Worm (Caenorhabditis elegans): ENCODE results near the gene hsp-17.

DNA sequence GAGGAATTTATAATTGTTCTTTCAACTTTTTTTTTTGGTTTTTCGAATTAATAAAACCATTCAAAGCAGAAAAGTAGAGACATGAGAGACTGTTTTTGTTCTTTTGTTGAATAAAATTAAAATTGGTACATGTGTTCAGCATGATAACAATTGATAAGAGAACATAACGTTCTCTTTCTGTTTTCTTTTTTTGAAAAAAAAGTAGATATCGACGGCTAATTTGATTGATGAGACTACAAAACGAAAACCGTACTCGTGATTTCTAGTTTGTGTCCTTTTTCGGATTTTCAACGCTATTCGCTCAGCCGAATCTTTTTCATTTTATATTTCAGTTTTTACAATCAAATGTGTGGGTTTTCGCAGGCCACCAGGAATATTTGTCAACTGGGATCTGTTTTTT, 40.3 kb downstream of the hsp-17 start, which contains the start of gene C08D8.1:
- TF ChIP-seq unc-62 (GFP tag; optimal IDR thresholded peaks at IDR 0.05) (no peak), ama-1 (optimal IDR thresholded peaks at IDR 0.05) (no peak), nhr-11 (tag; optimal IDR thresholded peaks at IDR 0.05) (no peak), lsy-2 (tag; optimal IDR thresholded peaks at IDR 0.05) (no peak), ces-1 (GFP tag; optimal IDR thresholded peaks at IDR 0.05) (no peak), nhr-237 (tag; optimal IDR thresholded peaks at IDR 0.05) (no peak), zag-1 (tag; optimal IDR thresholded peaks at IDR 0.05) (no peak), lin-14 (GFP tag; optimal IDR thresholded peaks at IDR 0.05) (no peak), fkh-10 (GFP tag; optimal IDR thresholded peaks at IDR 0.05) (no peak), skn-1 (tag; optimal IDR thresholded peaks at IDR 0.05) (no peak), nhr-28 (tag; optimal IDR thresholded peaks at IDR 0.05) (no peak), lin-39 (tag; optimal IDR thresholded peaks at IDR 0.05) (no peak), pqm-1 (tag; optimal IDR thresholded peaks at IDR 0.05) (no peak), ztf-11 (tag; optimal IDR thresholded peaks at IDR 0.05) (no peak)
